Fruit fly (Drosophila melanogaster): Measurements from ENCODE around the gene CG17026.

Gene CG17026

dm6 chr3L:15940823-15941222 is 34.3 kb upstream of the CG17026 start (continued):
- peak; percentile 47 for TF ChIP-seq CG10209 (GFP tag; optimal IDR thresholded peaks at IDR 0.05)
- peak; percentile 39 for TF ChIP-seq CG12219 (GFP tag; optimal IDR thresholded peaks at IDR 0.05)
- TF ChIP-seq disco-r (GFP tag; optimal IDR thresholded peaks at IDR 0.05), result no peak
- no peak for TF ChIP-seq hth (optimal IDR thresholded peaks at IDR 0.05)
- TF ChIP-seq CG12236 (GFP tag; optimal IDR thresholded peaks at IDR 0.05), result peak; percentile 11
- TF ChIP-seq CG1602 (GFP tag; optimal IDR thresholded peaks at IDR 0.05), result peak; percentile 56
- peak; percentile 16 for TF ChIP-seq CG8359 (GFP tag; optimal IDR thresholded peaks at IDR 0.05; ENCODE audit: borderline replicate concordance)
- TF ChIP-seq Med (GFP tag), result peak; percentile 88
- TF ChIP-seq dpn (GFP tag; optimal IDR thresholded peaks at IDR 0.05), result peak; percentile 41 to 61
- TF ChIP-seq vfl (GFP tag; optimal IDR thresholded peaks at IDR 0.05), result no peak
- no peak for TF ChIP-seq Dref (GFP tag; IDR thresholded peaks at IDR 0.05)
- peak; percentile 17 for TF ChIP-seq CG33213 (GFP tag; optimal IDR thresholded peaks at IDR 0.05)
- TF ChIP-seq dysf (GFP tag; IDR thresholded peaks at IDR 0.05), result peak; percentile 79
- TF ChIP-seq CG14014 (GFP tag; IDR thresholded peaks at IDR 0.05), result peak; percentile 49; the same call in 1 of the 2 replicates
- TF ChIP-seq CG17328 (GFP tag; IDR thresholded peaks at IDR 0.05), result peak; percentile 80
- TF ChIP-seq ftz-f1 (GFP tag; optimal IDR thresholded peaks at IDR 0.05), result no peak
- peak; percentile 44 for TF ChIP-seq E2f1 (GFP tag; IDR thresholded peaks at IDR 0.05)
- TF ChIP-seq sens (GFP tag), result peak; percentile 93
- TF ChIP-seq CG17359 (tag; optimal IDR thresholded peaks at IDR 0.05), result peak; percentile 90
- TF ChIP-seq CG10462 (GFP tag; optimal IDR thresholded peaks at IDR 0.05), result peak; percentile 26
- 0 out of 2 replicates have a peak, but pooled peaks have one; percentile 36 for TF ChIP-seq H2.0 (GFP tag; IDR thresholded peaks at IDR 0.05)
- no peak for TF ChIP-seq Vsx1 (GFP tag; optimal IDR thresholded peaks at IDR 0.05)
- no peak for TF ChIP-seq Kr (GFP tag; optimal IDR thresholded peaks at IDR 0.05)
- TF ChIP-seq Camta (GFP tag; optimal IDR thresholded peaks at IDR 0.05), result peak; percentile 54
- TF ChIP-seq Fer3 (tag; optimal IDR thresholded peaks at IDR 0.05), result peak; percentile 11
- no peak for TF ChIP-seq prd (optimal IDR thresholded peaks at IDR 0.05)
- TF ChIP-seq prd (GFP tag; IDR thresholded peaks at IDR 0.05), result peak; percentile 77; the same call in 2 of the 3 replicates
- TF ChIP-seq sc (optimal IDR thresholded peaks at IDR 0.05), result no peak
- peak; percentile 65 for TF ChIP-seq sc (GFP tag; optimal IDR thresholded peaks at IDR 0.05)
- TF ChIP-seq al (GFP tag; IDR thresholded peaks at IDR 0.05), result 0 out of 2 replicates have a peak, but pooled peaks have one; percentile 19
- no peak for TF ChIP-seq shn (GFP tag; optimal IDR thresholded peaks at IDR 0.05)
- peak; percentile 83 for TF ChIP-seq Blimp-1 (GFP tag; optimal IDR thresholded peaks at IDR 0.05)
- TF ChIP-seq salm (tag; optimal IDR thresholded peaks at IDR 0.05), result peak; percentile 0
- peak; percentile 45 for TF ChIP-seq NfI (GFP tag; optimal IDR thresholded peaks at IDR 0.05)
- peak; percentile 44 for TF ChIP-seq CG18476 (GFP tag; optimal IDR thresholded peaks at IDR 0.05)
- no peak for TF ChIP-seq twi (tag; optimal IDR thresholded peaks at IDR 0.05)
- peak; percentile 56 for TF ChIP-seq CG1647 (GFP tag; optimal IDR thresholded peaks at IDR 0.05)
- TF ChIP-seq run (tag; optimal IDR thresholded peaks at IDR 0.05), result peak; percentile 13
- TF ChIP-seq CG1529 (GFP tag; optimal IDR thresholded peaks at IDR 0.05), result peak; percentile 65
- peak in 1 of 2 experiments; percentile 80 for TF ChIP-seq bsh (GFP tag; optimal IDR thresholded peaks at IDR 0.05)
- TF ChIP-seq Xrp1 (GFP tag; IDR thresholded peaks at IDR 0.05), result peak; percentile 74
- no peak for TF ChIP-seq tna (GFP tag; IDR thresholded peaks at IDR 0.05; ENCODE audit: partially characterized antibody)
- TF ChIP-seq jing (GFP tag; optimal IDR thresholded peaks at IDR 0.05), result peak; percentile 28
- TF ChIP-seq btn (GFP tag; optimal IDR thresholded peaks at IDR 0.05), result peak; percentile 42
- peak; percentile 67 for TF ChIP-seq PHDP (tag; optimal IDR thresholded peaks at IDR 0.05)
- peak; percentile 30 for TF ChIP-seq Chrac-16 (GFP tag; optimal IDR thresholded peaks at IDR 0.05)
- no peak for TF ChIP-seq sob (GFP tag; IDR thresholded peaks at IDR 0.05)
- peak; percentile 24 for TF ChIP-seq CG3407 (GFP tag; optimal IDR thresholded peaks at IDR 0.05)
- no peak for TF ChIP-seq CG6791 (GFP tag; IDR thresholded peaks at IDR 0.05; ENCODE audit: partially characterized antibody)
- TF ChIP-seq HmgZ (tag; optimal IDR thresholded peaks at IDR 0.05), result no peak
- TF ChIP-seq CG11723 (GFP tag; optimal IDR thresholded peaks at IDR 0.05), result peak; percentile 41
- peak; percentile 19 for TF ChIP-seq CG1792 (GFP tag; optimal IDR thresholded peaks at IDR 0.05)

Measured in whole organism, embryonic.